Fruit fly (Drosophila melanogaster) whole organism, embryonic: ENCODE data around the gene fzy.

Experiments used
- Ada2b ChIP-seq: fragments of 200-800 bp; sonication (Bioruptor generic); IDR thresholded peaks from 2 replicates; pipeline ENCODE4 v1.3.6; 2022; ENCODE audit warnings: missing biosample characterization, missing genetic modification characterization
- Aef1 ChIP-seq: fragments of 200-800 bp; sonication (Bioruptor generic); IDR thresholded peaks from 3 replicates; pipeline ENCODE4 v1.3.6; 2022; ENCODE audit warnings: missing biosample characterization, missing genetic modification characterization
- Asciz ChIP-seq: fragments of 200-800 bp; sonication (Bioruptor generic); optimal IDR thresholded peaks from 2 replicates; lab custom pipeline; 2017; ENCODE audit warnings: missing biosample characterization, mild to moderate bottlenecking, missing genetic modification characterization, missing genetic modification reagents
- CG10209 ChIP-seq: fragments of 200-800 bp; sonication (Bioruptor generic); optimal IDR thresholded peaks from 3 replicates; lab custom pipeline; 2017; ENCODE audit warnings: missing biosample characterization, mild to moderate bottlenecking, missing genetic modification characterization, missing genetic modification reagents
- CG10366 ChIP-seq: fragments of 200-800 bp; sonication (Bioruptor generic); IDR thresholded peaks from 2 replicates; pipeline ENCODE4 v1.3.6; 2022; ENCODE audit warnings: missing biosample characterization, missing genetic modification characterization
- CG10543 ChIP-seq: fragments of 200-800 bp; sonication (Bioruptor generic); optimal IDR thresholded peaks from 3 replicates; lab custom pipeline; 2017; ENCODE audit warnings: missing biosample characterization, mild to moderate bottlenecking, missing genetic modification characterization, moderate library complexity
- CG13775 ChIP-seq: fragments of 200-800 bp; sonication (Bioruptor generic); optimal IDR thresholded peaks from 3 replicates; lab custom pipeline; 2017; ENCODE audit warnings: missing biosample characterization, mild to moderate bottlenecking, missing genetic modification characterization
- CG15269 ChIP-seq: fragments of 200-800 bp; sonication (Bioruptor generic); optimal IDR thresholded peaks from 2 replicates; lab custom pipeline; 2018; ENCODE audit warnings: missing biosample characterization, mild to moderate bottlenecking, missing genetic modification characterization, moderate library complexity
- CG15696 ChIP-seq: fragments of 200-800 bp; sonication (Bioruptor generic); optimal IDR thresholded peaks from 2 replicates; lab custom pipeline; 2019; ENCODE audit warnings: missing biosample characterization, mild to moderate bottlenecking, missing genetic modification characterization, moderate library complexity
- CG1603 ChIP-seq: fragments of 200-800 bp; sonication (Bioruptor generic); optimal IDR thresholded peaks from 2 replicates; lab custom pipeline; 2019; ENCODE audit warnings: missing biosample characterization, mild to moderate bottlenecking, missing genetic modification characterization, moderate library complexity
- CG16779 ChIP-seq: fragments of 200-800 bp; sonication (Bioruptor generic); IDR thresholded peaks from 2 replicates; pipeline ENCODE4 v1.3.6; 2022; ENCODE audit warnings: missing biosample characterization, missing genetic modification characterization
- CG16863 ChIP-seq: fragments of 200-800 bp; sonication (Bioruptor generic); optimal IDR thresholded peaks from 3 replicates; lab custom pipeline; 2016; ENCODE audit warnings: missing biosample characterization, missing genetic modification characterization
- CG2199 ChIP-seq: fragments of 200-800 bp; sonication (Bioruptor generic); IDR thresholded peaks from 3 replicates; pipeline ENCODE4 v1.3.6; 2022; ENCODE audit warnings: missing biosample characterization, missing genetic modification characterization
- CG2202 ChIP-seq: fragments of 200-800 bp; sonication (Bioruptor generic); optimal IDR thresholded peaks from 2 replicates; lab custom pipeline; 2018; ENCODE audit warnings: missing biosample characterization, mild to moderate bottlenecking, missing genetic modification characterization
- CG32772 ChIP-seq: fragments of 200-800 bp; sonication (Bioruptor generic); IDR thresholded peaks from 2 replicates; pipeline ENCODE4 v1.3.6; 2022; ENCODE audit warnings: missing biosample characterization, missing genetic modification characterization
- CG4707 ChIP-seq: fragments of 200-800 bp; sonication (Bioruptor generic); optimal IDR thresholded peaks from 2 replicates; lab custom pipeline; 2018; ENCODE audit warnings: missing biosample characterization, mild to moderate bottlenecking, missing genetic modification characterization, moderate library complexity
- CG6654 ChIP-seq: fragments of 200-800 bp; sonication (Bioruptor generic); optimal IDR thresholded peaks from 2 replicates; lab custom pipeline; 2017; ENCODE audit warnings: missing biosample characterization, mild to moderate bottlenecking, missing genetic modification characterization
- CG7357 ChIP-seq: fragments of 200-800 bp; sonication (Bioruptor generic); IDR thresholded peaks from 3 replicates; pipeline ENCODE4 v1.3.6; 2022; ENCODE audit warnings: missing biosample characterization, missing genetic modification characterization
- CG9215 ChIP-seq: fragments of 200-800 bp; sonication (Bioruptor generic); IDR thresholded peaks from 2 replicates; pipeline ENCODE4 v1.3.6; 2022; ENCODE audit warnings: missing biosample characterization, missing genetic modification characterization
- CkIIα-i1 ChIP-seq: fragments of 200-800 bp; sonication (Bioruptor generic); IDR thresholded peaks from 2 replicates; pipeline ENCODE4 v1.3.6; 2022; ENCODE audit warnings: missing biosample characterization, missing genetic modification characterization
- Dbx ChIP-seq: fragments of 200-800 bp; sonication (Bioruptor generic); IDR thresholded peaks from 3 replicates; pipeline ENCODE4 v1.3.6; 2022; ENCODE audit warnings: missing biosample characterization, missing genetic modification characterization
- Ets65A ChIP-seq: fragments of 200-800 bp; sonication (Bioruptor generic); peaks from one replicate; lab custom pipeline; 2016; ENCODE audit warnings: missing biosample characterization, missing genetic modification characterization
- Hsf ChIP-seq: fragments of 200-800 bp; sonication (Bioruptor generic); optimal IDR thresholded peaks from 3 replicates; lab custom pipeline; 2016; ENCODE audit warnings: missing biosample characterization, missing genetic modification characterization
- Jarid2 ChIP-seq: fragments of 200-800 bp; sonication (Bioruptor generic); optimal IDR thresholded peaks from 3 replicates; lab custom pipeline; 2017; ENCODE audit warnings: mild to moderate bottlenecking, missing biosample characterization, missing genetic modification reagents, missing genetic modification characterization
- Lhr ChIP-seq: fragments of 200-800 bp; sonication (Bioruptor generic); optimal IDR thresholded peaks from 3 replicates; lab custom pipeline; 2017; ENCODE audit warnings: mild to moderate bottlenecking, missing biosample characterization, missing genetic modification reagents, missing genetic modification characterization
- Lpt ChIP-seq: fragments of >200 bp; optimal IDR thresholded peaks from 2 replicates; lab custom pipeline; 2018; ENCODE audit warnings: missing biosample characterization, missing genetic modification characterization
- Mad ChIP-seq: fragments of 200-800 bp; sonication (Bioruptor generic); optimal IDR thresholded peaks from 2 replicates; lab custom pipeline; 2016; ENCODE audit warnings: missing biosample characterization, missing genetic modification characterization
- Mrtf ChIP-seq: fragments of 200-800 bp; sonication (Bioruptor generic); IDR thresholded peaks from 3 replicates; pipeline ENCODE4 v1.3.6; 2022; ENCODE audit warnings: missing biosample characterization, missing genetic modification characterization
- Nf-YC ChIP-seq: fragments of 200-800 bp; optimal IDR thresholded peaks from 3 replicates; lab custom pipeline; 2019; ENCODE audit warnings: missing biosample characterization, mild to moderate bottlenecking, missing genetic modification characterization, moderate library complexity
- Ptx1 ChIP-seq: fragments of 200-800 bp; sonication (Bioruptor generic); IDR thresholded peaks from 2 replicates; pipeline ENCODE4 v1.3.6; 2022; ENCODE audit warnings: missing biosample characterization, missing genetic modification characterization
- Sox102F ChIP-seq: fragments of 200-800 bp; sonication (Bioruptor generic); optimal IDR thresholded peaks from 2 replicates; lab custom pipeline; 2018; ENCODE audit warnings: missing biosample characterization, mild to moderate bottlenecking, missing genetic modification characterization, moderate library complexity
- ab ChIP-seq: fragments of 200-800 bp; sonication (Bioruptor generic); optimal IDR thresholded peaks from 2 replicates; lab custom pipeline; 2016; ENCODE audit warnings: missing biosample characterization, missing genetic modification characterization
- az2 ChIP-seq: fragments of 200-800 bp; sonication (Bioruptor generic); optimal IDR thresholded peaks from 3 replicates; lab custom pipeline; 2016; ENCODE audit warnings: missing biosample characterization, missing genetic modification characterization
- cwo ChIP-seq: fragments of 200-800 bp; sonication (Bioruptor generic); optimal IDR thresholded peaks from 3 replicates; lab custom pipeline; 2017; ENCODE audit warnings: missing biosample characterization, missing genetic modification characterization, mild to moderate bottlenecking, moderate library complexity, missing genetic modification reagents
- hbn ChIP-seq: fragments of 200-800 bp; sonication (Bioruptor generic); IDR thresholded peaks from 2 replicates; pipeline ENCODE4 v1.3.6; 2022; ENCODE audit warnings: missing biosample characterization, missing genetic modification characterization; ENCODE audit not compliant: partially characterized antibody
- lmd ChIP-seq: fragments of 200-800 bp; sonication (Bioruptor generic); IDR thresholded peaks from 2 replicates; pipeline ENCODE4 v1.3.6; 2022; ENCODE audit warnings: missing biosample characterization, missing genetic modification characterization
- nerfin-2 ChIP-seq: fragments of 200-800 bp; sonication (Bioruptor generic); IDR thresholded peaks from 2 replicates; pipeline ENCODE4 v1.3.6; 2022; ENCODE audit warnings: missing biosample characterization, missing genetic modification characterization; ENCODE audit not compliant: partially characterized antibody
- otp ChIP-seq: fragments of 200-800 bp; sonication (Bioruptor generic); IDR thresholded peaks from 3 replicates; pipeline ENCODE4, ENCODE4 v1.3.6; 2022; ENCODE audit warnings: missing biosample characterization, missing genetic modification characterization
- pb ChIP-seq: fragments of 200-800 bp; sonication (Bioruptor generic); optimal IDR thresholded peaks from 3 replicates; lab custom pipeline; 2016; ENCODE audit warnings: missing biosample characterization, missing genetic modification characterization
- ranshi ChIP-seq: fragments of 200-800 bp; sonication (Bioruptor generic); IDR thresholded peaks from 2 replicates; pipeline ENCODE4 v1.3.6; 2022; ENCODE audit warnings: missing biosample characterization, missing genetic modification characterization
- rib ChIP-seq: fragments of 200-800 bp; sonication (Bioruptor generic); IDR thresholded peaks from 2 replicates; pipeline ENCODE4 v1.3.6; 2022; ENCODE audit warnings: missing biosample characterization, missing genetic modification characterization
- stc ChIP-seq: fragments of 200-800 bp; sonication (Bioruptor generic); IDR thresholded peaks from 2 replicates; pipeline ENCODE4 v1.3.6; 2022; ENCODE audit warnings: missing biosample characterization, missing genetic modification characterization
- sug ChIP-seq: fragments of 200-800 bp; optimal IDR thresholded peaks from 2 replicates; lab custom pipeline; 2019; ENCODE audit warnings: missing biosample characterization, mild to moderate bottlenecking, missing genetic modification characterization, moderate library complexity
- tin ChIP-seq: fragments of 200-800 bp; sonication (Bioruptor generic); optimal IDR thresholded peaks from 3 replicates; lab custom pipeline; 2016; ENCODE audit warnings: missing biosample characterization, missing genetic modification characterization
- trh ChIP-seq: fragments of 200-800 bp; sonication (Bioruptor generic); optimal IDR thresholded peaks from 2 replicates; lab custom pipeline; 2016; ENCODE audit warnings: missing biosample characterization, missing genetic modification characterization
- tx ChIP-seq: fragments of 200-800 bp; sonication (Bioruptor generic); optimal IDR thresholded peaks from 2 replicates; lab custom pipeline; 2016; ENCODE audit warnings: missing biosample characterization, missing genetic modification characterization
- vfl ChIP-seq: fragments of 200-800 bp; sonication (Bioruptor generic); optimal IDR thresholded peaks from 2 replicates; lab custom pipeline; 2016; ENCODE audit warnings: missing biosample characterization, missing genetic modification characterization

The fzy gene

dm6 chr2L:16284306-16285299, 26.2 kb upstream of the fzy start (continued):
- peak; percentile 92 for TF ChIP-seq Ets65A
- no peak for TF ChIP-seq lmd (GFP tag; lab: Robert Waterston, UW)
- TF ChIP-seq hbn: no peak
- TF ChIP-seq ab: no peak
- TF ChIP-seq rib: no peak
- TF ChIP-seq CG13775 (GFP tag; lab: Kevin White, UChicago): peak; percentile 61
- no peak for TF ChIP-seq Lpt (GFP tag; lab: Kevin White, UChicago)
- peak; percentile 72 for TF ChIP-seq cwo (GFP tag; lab: Kevin White, UChicago)
- peak; percentile 5 for TF ChIP-seq CG16863 (GFP tag; lab: Kevin White, UChicago)
- no peak for TF ChIP-seq CG6654 (GFP tag; lab: Kevin White, UChicago)
- no peak for TF ChIP-seq CkIIα-i1
- TF ChIP-seq Dbx: no peak
- TF ChIP-seq Nf-YC (tag; lab: Kevin White, UChicago): peak; percentile 1
- TF ChIP-seq CG4707: peak; percentile 58
- peak; percentile 31 for TF ChIP-seq tx (GFP tag; lab: Kevin White, UChicago)
- peak; percentile 54 for TF ChIP-seq Sox102F (GFP tag; lab: Kevin White, UChicago)
- peak; percentile 44 for TF ChIP-seq Asciz (GFP tag; lab: Kevin White, UChicago)
- peak; percentile 25 for TF ChIP-seq CG10209
- no peak for TF ChIP-seq vfl
- no peak for TF ChIP-seq az2 (GFP tag; lab: Kevin White, UChicago)
- TF ChIP-seq CG2202: no peak
- TF ChIP-seq CG15696: no peak
- no peak for TF ChIP-seq Mrtf
- no peak for TF ChIP-seq CG9215 (GFP tag; lab: Robert Waterston, UW)
- TF ChIP-seq nerfin-2 (GFP tag; lab: Robert Waterston, UW): no peak
- no peak for TF ChIP-seq tin (GFP tag; lab: Kevin White, UChicago)
- no peak for TF ChIP-seq CG10366 (GFP tag; lab: Robert Waterston, UW)
- TF ChIP-seq Hsf (GFP tag; lab: Kevin White, UChicago): peak; percentile 48
- peak; percentile 30 for TF ChIP-seq CG1603
- TF ChIP-seq otp (GFP tag; lab: Robert Waterston, UW): no peak
- peak; percentile 36 for TF ChIP-seq CG10543 (GFP tag; lab: Kevin White, UChicago)
- no peak for TF ChIP-seq CG16779 (GFP tag; lab: Robert Waterston, UW)
- no peak for TF ChIP-seq stc (GFP tag; lab: Robert Waterston, UW)
- TF ChIP-seq Ada2b (GFP tag; lab: Robert Waterston, UW): no peak
- TF ChIP-seq CG7357 (GFP tag; lab: Robert Waterston, UW): 0 out of 3 replicates have a peak, but pooled peaks have one; percentile 16
- TF ChIP-seq Ptx1 (GFP tag; lab: Robert Waterston, UW): no peak
- TF ChIP-seq Lhr: no peak
- TF ChIP-seq trh (GFP tag; lab: Kevin White, UChicago): peak; percentile 36
- no peak for TF ChIP-seq Aef1 (GFP tag; lab: Robert Waterston, UW)
- TF ChIP-seq pb (GFP tag; lab: Kevin White, UChicago): no peak
- peak; percentile 77 for TF ChIP-seq CG15269 (tag; lab: Kevin White, UChicago)
- TF ChIP-seq ranshi: no peak
- TF ChIP-seq sug: peak; percentile 19
- TF ChIP-seq CG32772 (GFP tag; lab: Robert Waterston, UW): no peak
- peak; percentile 30 for TF ChIP-seq Jarid2 (GFP tag; lab: Kevin White, UChicago)
- no peak for TF ChIP-seq CG2199
- TF ChIP-seq Mad (GFP tag; lab: Kevin White, UChicago): peak; percentile 53
